Fruit fly (Drosophila melanogaster) whole organism, embryonic: ENCODE results near the gene CG13601.

Experiments used
- Antp ChIP-seq: fragments of 200-800 bp; sonication (Bioruptor generic); optimal IDR thresholded peaks from 3 replicates; lab custom pipeline; 2016; ENCODE audit warnings: missing biosample characterization, missing genetic modification characterization
- Asciz ChIP-seq: fragments of 200-800 bp; sonication (Bioruptor generic); optimal IDR thresholded peaks from 2 replicates; lab custom pipeline; 2017; ENCODE audit warnings: missing biosample characterization, mild to moderate bottlenecking, missing genetic modification characterization, missing genetic modification reagents
- B-H2 ChIP-seq: fragments of 200-800 bp; sonication (Bioruptor generic); optimal IDR thresholded peaks from 2 replicates; lab custom pipeline; 2018; ENCODE audit warnings: missing biosample characterization, mild to moderate bottlenecking, missing genetic modification characterization
- Bdp1 ChIP-seq: fragments of 200-800 bp; sonication (Bioruptor generic); optimal IDR thresholded peaks from 3 replicates; lab custom pipeline; 2016; ENCODE audit warnings: missing biosample characterization, missing genetic modification characterization
- BtbVII ChIP-seq: fragments of 200-800 bp; sonication (Bioruptor generic); optimal IDR thresholded peaks from 3 replicates; lab custom pipeline; 2017; ENCODE audit warnings: missing biosample characterization, mild to moderate bottlenecking, missing genetic modification characterization
- CG12391 ChIP-seq: fragments of 200-800 bp; sonication (Bioruptor generic); optimal IDR thresholded peaks from 3 replicates; lab custom pipeline; 2018; ENCODE audit warnings: missing biosample characterization, mild to moderate bottlenecking, missing genetic modification characterization, moderate library complexity
- CG13287 ChIP-seq: fragments of 200-800 bp; sonication (Bioruptor generic); IDR thresholded peaks from 2 replicates; pipeline ENCODE4 v1.3.6; 2022; ENCODE audit warnings: missing biosample characterization, missing genetic modification characterization; ENCODE audit not compliant: partially characterized antibody
- CG1529 ChIP-seq: fragments of 200-800 bp; sonication (Bioruptor generic); optimal IDR thresholded peaks from 3 replicates; lab custom pipeline; 2018; ENCODE audit warnings: missing biosample characterization, missing genetic modification characterization
- CG17568 ChIP-seq: fragments of 200-800 bp; sonication (Bioruptor generic); optimal IDR thresholded peaks from 2 replicates; lab custom pipeline; 2018; ENCODE audit warnings: missing biosample characterization, mild to moderate bottlenecking, missing genetic modification characterization, moderate library complexity
- CG17802 ChIP-seq: fragments of 200-800 bp; sonication (Bioruptor generic); optimal IDR thresholded peaks from 2 replicates; lab custom pipeline; 2018; ENCODE audit warnings: missing biosample characterization, mild to moderate bottlenecking, missing genetic modification characterization, moderate library complexity
- CG3281 ChIP-seq: fragments of 200-800 bp; sonication (Bioruptor generic); optimal IDR thresholded peaks from 3 replicates; lab custom pipeline; 2017; ENCODE audit warnings: missing biosample characterization, mild to moderate bottlenecking, missing genetic modification characterization
- CG6854 ChIP-seq: fragments of 200-800 bp; sonication (Bioruptor generic); optimal IDR thresholded peaks from 3 replicates; lab custom pipeline; 2017; ENCODE audit warnings: missing biosample characterization, mild to moderate bottlenecking, missing genetic modification characterization
- CG8290 ChIP-seq, 3 experiments: fragments of 200-800 bp; sonication (Bioruptor generic); optimal IDR thresholded peaks; 2 replicates each; lab custom pipeline; 2016 to 2019; ENCODE audit warnings: missing biosample characterization in 3 of 3, missing genetic modification characterization in 3 of 3, mild to moderate bottlenecking in 2 of 3, moderate library complexity in 1 of 3
- CG8765 ChIP-seq: fragments of 200-800 bp; sonication (Bioruptor generic); IDR thresholded peaks from 2 replicates; pipeline ENCODE4 v1.3.6; 2022; ENCODE audit warnings: missing biosample characterization, missing genetic modification characterization
- Dad ChIP-seq: fragments of 200-800 bp; sonication (Bioruptor generic); optimal IDR thresholded peaks from 3 replicates; lab custom pipeline; 2016; ENCODE audit warnings: missing biosample characterization, missing genetic modification characterization
- Eip74EF ChIP-seq, 2 experiments: fragments of 200-800 bp in 1 of 2; fragments of >200 bp in 1 of 2; sonication (Bioruptor generic) in 1 of 2; optimal IDR thresholded peaks; 2 replicates each; lab custom pipeline; 2017 to 2019; ENCODE audit warnings: missing biosample characterization in 2 of 2, missing genetic modification characterization in 2 of 2, mild to moderate bottlenecking in 1 of 2, moderate library complexity in 1 of 2
- Hand ChIP-seq: fragments of 200-800 bp; sonication (Bioruptor generic); optimal IDR thresholded peaks from 2 replicates; lab custom pipeline; 2017; ENCODE audit warnings: mild to moderate bottlenecking, missing biosample characterization, missing genetic modification reagents, missing genetic modification characterization
- Lpt ChIP-seq: fragments of >200 bp; optimal IDR thresholded peaks from 2 replicates; lab custom pipeline; 2018; ENCODE audit warnings: missing biosample characterization, missing genetic modification characterization
- Med ChIP-seq: fragments of 200-800 bp; sonication (Bioruptor generic); peaks from one replicate; lab custom pipeline; 2016; ENCODE audit warnings: missing biosample characterization, missing genetic modification characterization, mild to moderate bottlenecking, inconsistent platforms, moderate library complexity
- Mrtf ChIP-seq: fragments of 200-800 bp; sonication (Bioruptor generic); IDR thresholded peaks from 3 replicates; pipeline ENCODE4 v1.3.6; 2022; ENCODE audit warnings: missing biosample characterization, missing genetic modification characterization
- NK7.1 ChIP-seq: fragments of 200-800 bp; sonication (Bioruptor generic); optimal IDR thresholded peaks from 3 replicates; lab custom pipeline; 2016; ENCODE audit warnings: missing biosample characterization, missing genetic modification characterization
- Nf-YA ChIP-seq: fragments of 200-800 bp; sonication (Bioruptor generic); IDR thresholded peaks from 2 replicates; pipeline ENCODE4 v1.3.6; 2022; ENCODE audit warnings: missing biosample characterization, missing genetic modification characterization
- Rx ChIP-seq: fragments of 200-800 bp; sonication (Bioruptor generic); IDR thresholded peaks from 2 replicates; pipeline ENCODE4 v1.3.6; 2022; ENCODE audit warnings: missing biosample characterization, missing genetic modification characterization
- Sry-β ChIP-seq: fragments of 200-800 bp; sonication (Bioruptor generic); optimal IDR thresholded peaks from 2 replicates; lab custom pipeline; 2018; ENCODE audit warnings: missing biosample characterization, mild to moderate bottlenecking, missing genetic modification characterization, moderate library complexity
- Vsx1 ChIP-seq: fragments of 200-800 bp; sonication (Bioruptor generic); optimal IDR thresholded peaks from 2 replicates; lab custom pipeline; 2017; ENCODE audit warnings: missing biosample characterization, mild to moderate bottlenecking, missing genetic modification characterization, missing genetic modification reagents
- al ChIP-seq: fragments of 200-800 bp; sonication (Bioruptor generic); IDR thresholded peaks from 2 replicates; pipeline ENCODE4 v1.3.6; 2022; ENCODE audit warnings: missing biosample characterization, missing genetic modification characterization
- aop ChIP-seq: fragments of 200-800 bp; sonication (Bioruptor generic); IDR thresholded peaks from 2 replicates; pipeline ENCODE4 v1.3.6; 2022; ENCODE audit warnings: missing biosample characterization, missing genetic modification characterization
- crp ChIP-seq, 2 experiments: fragments of 200-800 bp; sonication (Bioruptor generic); optimal IDR thresholded peaks; 2 replicates in 1 of 2; 3 replicates in 1 of 2; lab custom pipeline; 2017; ENCODE audit warnings: missing biosample characterization in 2 of 2, missing genetic modification characterization in 2 of 2, mild to moderate bottlenecking in 1 of 2, moderate library complexity in 1 of 2
- dati ChIP-seq: fragments of 200-800 bp; sonication (Bioruptor generic); IDR thresholded peaks from 2 replicates; pipeline ENCODE4 v1.3.6; 2022; ENCODE audit warnings: missing biosample characterization, missing genetic modification characterization
- ewg ChIP-seq: fragments of 200-800 bp; sonication (Bioruptor generic); optimal IDR thresholded peaks from 3 replicates; lab custom pipeline; 2017; ENCODE audit warnings: mild to moderate bottlenecking, missing biosample characterization, missing genetic modification reagents, missing genetic modification characterization
- fd64A ChIP-seq: fragments of 200-800 bp; sonication (Bioruptor generic); optimal IDR thresholded peaks from 3 replicates; lab custom pipeline; 2018; ENCODE audit warnings: missing biosample characterization, mild to moderate bottlenecking, missing genetic modification characterization
- fd96Cb ChIP-seq: fragments of 200-800 bp; sonication (Bioruptor generic); optimal IDR thresholded peaks from 2 replicates; lab custom pipeline; 2018; ENCODE audit warnings: missing biosample characterization, mild to moderate bottlenecking, missing genetic modification characterization, moderate library complexity
- gro ChIP-seq: fragments of 200-800 bp; sonication (Bioruptor generic); optimal IDR thresholded peaks from 2 replicates; lab custom pipeline; 2016; ENCODE audit warnings: missing biosample characterization, missing genetic modification characterization
- hkb ChIP-seq, 2 experiments: fragments of 200-800 bp in 1 of 2; fragments of >200 bp in 1 of 2; sonication (Bioruptor generic) in 1 of 2; IDR thresholded peaks in 1 of 2; optimal IDR thresholded peaks in 1 of 2; 2 replicates each; pipeline versions ENCODE4 v1.3.6 to Lab custom; 2017 to 2022; ENCODE audit warnings: missing biosample characterization in 1 of 2, missing genetic modification characterization in 1 of 2
- hth ChIP-seq: fragments of >200 bp; optimal IDR thresholded peaks from 2 replicates; lab custom pipeline; 2017; ENCODE audit warnings: inconsistent platforms
- nerfin-2 ChIP-seq: fragments of 200-800 bp; sonication (Bioruptor generic); IDR thresholded peaks from 2 replicates; pipeline ENCODE4 v1.3.6; 2022; ENCODE audit warnings: missing biosample characterization, missing genetic modification characterization; ENCODE audit not compliant: partially characterized antibody
- nmo ChIP-seq: fragments of 200-800 bp; sonication (Bioruptor generic); optimal IDR thresholded peaks from 2 replicates; lab custom pipeline; 2018; ENCODE audit warnings: missing biosample characterization, mild to moderate bottlenecking, missing genetic modification characterization, moderate library complexity
- oc ChIP-seq: fragments of 200-800 bp; sonication (Bioruptor generic); optimal IDR thresholded peaks from 2 replicates; lab custom pipeline; 2018; ENCODE audit warnings: missing biosample characterization, mild to moderate bottlenecking, missing genetic modification characterization, moderate library complexity
- odd ChIP-seq: fragments of 200-800 bp; sonication (Bioruptor generic); optimal IDR thresholded peaks from 2 replicates; lab custom pipeline; 2017; ENCODE audit warnings: missing biosample characterization, mild to moderate bottlenecking, missing genetic modification characterization
- otp ChIP-seq: fragments of 200-800 bp; sonication (Bioruptor generic); IDR thresholded peaks from 3 replicates; pipeline ENCODE4, ENCODE4 v1.3.6; 2022; ENCODE audit warnings: missing biosample characterization, missing genetic modification characterization
- pros ChIP-seq: fragments of 200-800 bp; sonication (Bioruptor generic); optimal IDR thresholded peaks from 3 replicates; lab custom pipeline; 2019; ENCODE audit warnings: missing biosample characterization, mild to moderate bottlenecking, missing genetic modification characterization, moderate library complexity
- sna ChIP-seq: fragments of 200-800 bp; sonication (Bioruptor generic); IDR thresholded peaks from 2 replicates; pipeline ENCODE4 v1.3.6; 2022; ENCODE audit warnings: missing biosample characterization, missing genetic modification characterization; ENCODE audit not compliant: partially characterized antibody
- sob ChIP-seq: fragments of 200-800 bp; sonication (Bioruptor generic); IDR thresholded peaks from 2 replicates; pipeline ENCODE4 v1.3.6; 2022; ENCODE audit warnings: missing biosample characterization, missing genetic modification characterization
- stc ChIP-seq: fragments of 200-800 bp; sonication (Bioruptor generic); IDR thresholded peaks from 2 replicates; pipeline ENCODE4 v1.3.6; 2022; ENCODE audit warnings: missing biosample characterization, missing genetic modification characterization
- tgo ChIP-seq: fragments of 200-800 bp; sonication (Bioruptor generic); IDR thresholded peaks from 3 replicates; pipeline ENCODE4 v1.3.6; 2022; ENCODE audit warnings: missing biosample characterization, missing genetic modification characterization
- vnd ChIP-seq: fragments of 200-800 bp; sonication (Bioruptor generic); IDR thresholded peaks from 3 replicates; pipeline ENCODE4 v1.3.6; 2022; ENCODE audit warnings: missing biosample characterization, missing genetic modification characterization; ENCODE audit not compliant: partially characterized antibody
- z ChIP-seq: fragments of 200-800 bp; sonication (Bioruptor generic); IDR thresholded peaks from 3 replicates; pipeline ENCODE4 v1.3.6; 2022; ENCODE audit warnings: missing biosample characterization, missing genetic modification characterization

Gene CG13601

dm6 chr3R:23958091-23958838, 30.8 kb upstream of the CG13601 start, which contains the start of the genes GluProRS and AP-1sigma (continued):
- TF ChIP-seq hkb (optimal IDR thresholded peaks at IDR 0.05; lab: Kevin White, UChicago): peak; percentile 16
- peak; percentile 93 for TF ChIP-seq hkb (GFP tag; IDR thresholded peaks at IDR 0.05; lab: Robert Waterston, UW)
- TF ChIP-seq CG1529: peak; percentile 75
- no peak for TF ChIP-seq CG17568 (GFP tag; lab: Kevin White, UChicago)
- TF ChIP-seq BtbVII: peak; percentile 39
- TF ChIP-seq gro: peak; percentile 52
- peak; percentile 74 for TF ChIP-seq Antp (GFP tag; lab: Kevin White, UChicago)
- TF ChIP-seq Sry-β (GFP tag; lab: Kevin White, UChicago): no peak
- TF ChIP-seq Asciz (GFP tag; lab: Kevin White, UChicago): peak; percentile 68
- no peak for TF ChIP-seq fd64A (GFP tag; lab: Kevin White, UChicago)
- TF ChIP-seq stc: peak; percentile 90
- peak; percentile 70 for TF ChIP-seq CG17802 (tag; lab: Kevin White, UChicago)
- peak; percentile 94 for TF ChIP-seq al
- TF ChIP-seq Rx (GFP tag; lab: Robert Waterston, UW): peak; percentile 83
- peak; percentile 58 for TF ChIP-seq Hand (GFP tag; lab: Kevin White, UChicago)
- TF ChIP-seq NK7.1 (GFP tag; lab: Kevin White, UChicago): peak; percentile 58
- peak; percentile 63 for TF ChIP-seq odd (GFP tag; lab: Kevin White, UChicago)
- peak; percentile 93 for TF ChIP-seq nmo (GFP tag; lab: Kevin White, UChicago)
- TF ChIP-seq aop (GFP tag; lab: Robert Waterston, UW): peak; percentile 75
- TF ChIP-seq Dad (GFP tag; lab: Kevin White, UChicago): peak; percentile 86
- TF ChIP-seq tgo (GFP tag; lab: Robert Waterston, UW): peak; percentile 98
- peak; percentile 85 for TF ChIP-seq Nf-YA (GFP tag; lab: Robert Waterston, UW)
- TF ChIP-seq pros (GFP tag; lab: Kevin White, UChicago): no peak
- TF ChIP-seq Eip74EF (GFP tag; optimal IDR thresholded peaks at IDR 0.05; lab: Kevin White, UChicago): peak in 1 of 2 experiments; percentile 32
- peak; percentile 96 for TF ChIP-seq CG8765 (GFP tag; lab: Robert Waterston, UW)
- TF ChIP-seq Lpt: no peak
- TF ChIP-seq CG6854 (GFP tag; lab: Kevin White, UChicago): no peak
- peak; percentile 72 for TF ChIP-seq Bdp1
- peak; percentile 93 for TF ChIP-seq CG12391 (tag; lab: Kevin White, UChicago)
- TF ChIP-seq sna: peak; percentile 94
- peak; percentile 96 for TF ChIP-seq sob
- TF ChIP-seq CG8290 (GFP tag; optimal IDR thresholded peaks at IDR 0.05; lab: Kevin White, UChicago): peak; percentile 82
- peak in 1 of 2 experiments; percentile 82 for TF ChIP-seq CG8290 (tag; optimal IDR thresholded peaks at IDR 0.05; lab: Kevin White, UChicago)
- no peak for TF ChIP-seq hth (lab: Kevin White, UChicago)
- no peak for TF ChIP-seq oc (tag; lab: Kevin White, UChicago)
- peak; percentile 80 for TF ChIP-seq Vsx1
- TF ChIP-seq fd96Cb (tag; lab: Kevin White, UChicago): peak; percentile 91
- peak; percentile 84 for TF ChIP-seq dati (GFP tag; lab: Robert Waterston, UW)
- TF ChIP-seq vnd (GFP tag; lab: Robert Waterston, UW): peak; percentile 93
- peak; percentile 93 for TF ChIP-seq otp (GFP tag; lab: Robert Waterston, UW)
- TF ChIP-seq crp (GFP tag; optimal IDR thresholded peaks at IDR 0.05; lab: Kevin White, UChicago): peak; percentile 4 to 78
- peak; percentile 86 for TF ChIP-seq B-H2 (GFP tag; lab: Kevin White, UChicago)
- peak; percentile 79 for TF ChIP-seq ewg (GFP tag; lab: Kevin White, UChicago)
- TF ChIP-seq CG13287 (GFP tag; lab: Robert Waterston, UW): peak; percentile 96
- peak; percentile 88 for TF ChIP-seq nerfin-2
- TF ChIP-seq z (GFP tag; lab: Robert Waterston, UW): 0 out of 3 replicates have a peak, but pooled peaks have one; percentile 53
- peak; percentile 84 for TF ChIP-seq CG3281
- peak; percentile 95 for TF ChIP-seq Mrtf (GFP tag; lab: Robert Waterston, UW)
- TF ChIP-seq Med (GFP tag; lab: Kevin White, UChicago): peak; percentile 98
